Worm (Caenorhabditis elegans): ENCODE measurements around the gene F55C9.3.

DNA sequence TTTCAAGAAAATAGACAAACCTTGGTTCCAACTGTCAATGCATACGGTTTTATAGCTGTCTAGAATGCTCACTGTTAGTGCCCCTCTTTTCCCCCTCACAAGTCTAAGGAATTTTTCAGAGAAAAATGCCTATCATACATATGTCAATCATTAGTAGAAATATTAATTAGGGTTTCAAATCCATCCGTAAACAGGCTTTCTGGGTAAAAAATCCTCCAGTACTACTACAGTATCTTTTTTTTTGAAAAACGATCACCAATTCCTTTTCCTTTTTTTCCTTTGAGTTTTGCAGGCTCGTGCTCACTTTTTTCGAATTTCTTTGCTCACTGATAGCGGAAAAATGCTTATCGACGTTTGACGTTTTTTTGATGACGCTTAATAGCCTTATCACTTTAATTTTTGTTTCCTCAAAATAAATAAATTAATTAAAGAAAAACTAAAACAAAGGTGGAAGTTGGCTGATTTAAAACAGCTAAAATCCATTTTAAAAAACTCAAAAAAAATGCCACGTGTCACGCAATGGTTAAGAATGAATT, 31.6 kb upstream of the F55C9.3 start, which contains the start of gene C43D7.7:
- TF ChIP-seq him-1 (tag; optimal IDR thresholded peaks at IDR 0.05) (no peak), W03F9.2 (tag; optimal IDR thresholded peaks at IDR 0.05) (no peak)

Measured in whole organism, L4/young adult.